Fruit fly (Drosophila melanogaster): ENCODE measurements around the gene CG43783.

The CG43783 gene

DNA sequence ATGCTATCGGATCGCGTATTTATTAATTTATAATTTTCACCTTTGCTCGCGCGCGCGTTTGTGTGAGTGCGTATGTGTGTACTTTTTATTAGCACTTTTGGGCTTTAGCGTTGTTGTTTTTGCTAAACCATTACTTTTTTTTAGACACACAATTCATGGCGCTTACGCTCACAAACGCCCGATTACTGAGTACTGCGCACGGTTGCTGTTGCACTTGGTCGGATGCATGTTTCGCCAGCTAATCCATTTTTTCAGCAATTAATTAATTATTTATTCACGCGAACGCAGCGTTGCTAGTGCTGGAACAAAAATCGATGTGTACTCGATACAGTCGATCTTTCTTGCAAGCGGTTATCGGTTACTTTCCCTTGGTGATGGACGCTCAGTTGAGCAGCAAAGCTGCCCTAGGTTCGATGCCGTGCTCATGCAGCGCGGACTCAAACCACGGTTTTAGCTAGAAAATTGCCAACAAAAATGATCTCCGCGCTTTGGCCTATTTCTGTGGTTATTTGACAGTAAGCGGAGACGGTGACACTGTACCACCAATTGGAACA is 43.7 kb upstream of the CG43783 start, which contains the start of the genes smg and CG5087 (continued):
- TF ChIP-seq CG6791 (GFP tag; IDR thresholded peaks at IDR 0.05; ENCODE audit: partially characterized antibody) (peak; percentile 85), grau (tag; optimal IDR thresholded peaks at IDR 0.05) (peak; percentile 23), CG1792 (GFP tag; optimal IDR thresholded peaks at IDR 0.05) (peak; percentile 9), Chrac-16 (GFP tag; optimal IDR thresholded peaks at IDR 0.05) (peak; percentile 7), CG11398 (GFP tag; optimal IDR thresholded peaks at IDR 0.05) (peak; percentile 56), abd-A (tag; optimal IDR thresholded peaks at IDR 0.05) (peak; percentile 96), sob (GFP tag; IDR thresholded peaks at IDR 0.05) (peak; percentile 70), ci (GFP tag; IDR thresholded peaks at IDR 0.05) (peak; percentile 60; the same call in 1 of the 3 replicates), Dp (GFP tag; optimal IDR thresholded peaks at IDR 0.05) (peak; percentile 56), ken (GFP tag; IDR thresholded peaks at IDR 0.05) (peak; percentile 70), gcm (GFP tag; optimal IDR thresholded peaks at IDR 0.05) (no peak), CG12155 (GFP tag; optimal IDR thresholded peaks at IDR 0.05) (peak; percentile 44), Fer2 (tag; optimal IDR thresholded peaks at IDR 0.05) (no peak), CG2712 (tag; optimal IDR thresholded peaks at IDR 0.05) (peak; percentile 64), YL-1 (GFP tag; optimal IDR thresholded peaks at IDR 0.05) (peak; percentile 78), CG10431 (GFP tag; optimal IDR thresholded peaks at IDR 0.05) (no peak), CG1602 (GFP tag; optimal IDR thresholded peaks at IDR 0.05) (no peak), BtbVII (GFP tag; optimal IDR thresholded peaks at IDR 0.05) (peak; percentile 14), dysf (GFP tag; IDR thresholded peaks at IDR 0.05) (no peak), CG11085 (GFP tag; IDR thresholded peaks at IDR 0.05) (0 out of 2 replicates have a peak, but pooled peaks have one; percentile 22), CG9876 (GFP tag; optimal IDR thresholded peaks at IDR 0.05) (peak; percentile 46), Mes4 (GFP tag; optimal IDR thresholded peaks at IDR 0.05) (peak; percentile 23), Scr (GFP tag; IDR thresholded peaks at IDR 0.05; ENCODE audit: partially characterized antibody) (peak; percentile 59), mam (GFP tag; optimal IDR thresholded peaks at IDR 0.05) (peak; percentile 72), Deaf1 (tag; optimal IDR thresholded peaks at IDR 0.05) (peak; percentile 10), her (GFP tag; optimal IDR thresholded peaks at IDR 0.05) (peak; percentile 68), shn (GFP tag; optimal IDR thresholded peaks at IDR 0.05) (peak; percentile 25), Dll (GFP tag; IDR thresholded peaks at IDR 0.05; ENCODE audit: partially characterized antibody) (peak; percentile 73), Drgx (GFP tag; IDR thresholded peaks at IDR 0.05) (peak; percentile 6; the same call in 1 of the 2 replicates), HmgD (GFP tag; optimal IDR thresholded peaks at IDR 0.05) (peak; percentile 88), Myb (GFP tag; optimal IDR thresholded peaks at IDR 0.05) (peak; percentile 49), Jarid2 (GFP tag; optimal IDR thresholded peaks at IDR 0.05) (peak; percentile 42), Nf-YB (GFP tag; optimal IDR thresholded peaks at IDR 0.05) (peak; percentile 2), peb (GFP tag; IDR thresholded peaks at IDR 0.05) (no peak), CG31224 (GFP tag; IDR thresholded peaks at IDR 0.05) (0 out of 2 replicates have a peak, but pooled peaks have one; percentile 20), CG10654 (GFP tag; optimal IDR thresholded peaks at IDR 0.05) (peak; percentile 16), MBD-R2 (GFP tag; IDR thresholded peaks at IDR 0.05) (peak; percentile 88), CG2875 (GFP tag; optimal IDR thresholded peaks at IDR 0.05) (no peak), Doc3 (GFP tag; IDR thresholded peaks at IDR 0.05; ENCODE audit: partially characterized antibody) (peak; percentile 55; the same call in 1 of the 3 replicates), CG4424 (GFP tag; optimal IDR thresholded peaks at IDR 0.05) (peak; percentile 36), CG30403 (GFP tag; optimal IDR thresholded peaks at IDR 0.05) (peak; percentile 50), CG11560 (tag; IDR thresholded peaks at IDR 0.05) (peak; percentile 100), Elba2 (GFP tag; optimal IDR thresholded peaks at IDR 0.05) (peak; percentile 100), CG15601 (tag; optimal IDR thresholded peaks at IDR 0.05) (peak; percentile 53), Bgb (GFP tag; IDR thresholded peaks at IDR 0.05; ENCODE audit: partially characterized antibody) (peak; percentile 73; the same call in 1 of the 2 replicates), pum (GFP tag; optimal IDR thresholded peaks at IDR 0.05) (peak; percentile 2), Adf1 (GFP tag; IDR thresholded peaks at IDR 0.05) (0 out of 2 replicates have a peak, but pooled peaks have one; percentile 6), zfh2 (GFP tag; optimal IDR thresholded peaks at IDR 0.05) (peak; percentile 55), CG7786 (GFP tag; optimal IDR thresholded peaks at IDR 0.05) (peak; percentile 8), CG33557 (GFP tag; optimal IDR thresholded peaks at IDR 0.05) (peak; percentile 1)

Data from whole organism, embryonic.